Fruit fly (Drosophila melanogaster) whole organism, embryonic: ENCODE results near the gene Cpr92A.

Experiments used
- Adf1 ChIP-seq: fragments of 200-800 bp; sonication (Bioruptor generic); IDR thresholded peaks from 2 replicates; pipeline ENCODE4 v1.3.6; 2022; ENCODE audit warnings: missing biosample characterization, missing genetic modification characterization
- Atf3 ChIP-seq: fragments of 200-800 bp; sonication (Bioruptor generic); optimal IDR thresholded peaks from 3 replicates; lab custom pipeline; 2016; ENCODE audit warnings: missing biosample characterization, missing genetic modification characterization
- Atf6 ChIP-seq: fragments of 200-800 bp; sonication (Bioruptor generic); IDR thresholded peaks from 2 replicates; pipeline ENCODE4 v1.3.6; 2022; ENCODE audit warnings: missing biosample characterization, missing genetic modification characterization
- B-H2 ChIP-seq: fragments of 200-800 bp; sonication (Bioruptor generic); optimal IDR thresholded peaks from 2 replicates; lab custom pipeline; 2018; ENCODE audit warnings: missing biosample characterization, mild to moderate bottlenecking, missing genetic modification characterization
- CG11456 ChIP-seq: fragments of 200-800 bp; sonication (Bioruptor generic); IDR thresholded peaks from 3 replicates; pipeline ENCODE4 v1.3.6; 2022; ENCODE audit warnings: missing biosample characterization, missing genetic modification characterization
- CG12104 ChIP-seq: fragments of 200-800 bp; sonication (Bioruptor generic); optimal IDR thresholded peaks from 3 replicates; lab custom pipeline; 2016; ENCODE audit warnings: missing biosample characterization, missing genetic modification characterization
- CG12769 ChIP-seq: fragments of 200-800 bp; sonication (Bioruptor generic); optimal IDR thresholded peaks from 2 replicates; lab custom pipeline; 2019; ENCODE audit warnings: missing biosample characterization, mild to moderate bottlenecking, missing genetic modification characterization, moderate library complexity
- CG13123 ChIP-seq: fragments of 200-800 bp; sonication (Bioruptor generic); optimal IDR thresholded peaks from 2 replicates; lab custom pipeline; 2016; ENCODE audit warnings: missing biosample characterization, missing genetic modification characterization
- CG13287 ChIP-seq: fragments of 200-800 bp; sonication (Bioruptor generic); IDR thresholded peaks from 2 replicates; pipeline ENCODE4 v1.3.6; 2022; ENCODE audit warnings: missing biosample characterization, missing genetic modification characterization; ENCODE audit not compliant: partially characterized antibody
- CG13424 ChIP-seq: fragments of 200-800 bp; sonication (Bioruptor generic); optimal IDR thresholded peaks from 2 replicates; lab custom pipeline; 2019; ENCODE audit warnings: missing biosample characterization, mild to moderate bottlenecking, missing genetic modification characterization, moderate library complexity
- CG13624 ChIP-seq: fragments of 200-800 bp; sonication (Bioruptor generic); optimal IDR thresholded peaks from 2 replicates; lab custom pipeline; 2016; ENCODE audit warnings: missing biosample characterization, missing genetic modification characterization
- CG15601 ChIP-seq: fragments of 200-800 bp; sonication (Bioruptor generic); optimal IDR thresholded peaks from 3 replicates; lab custom pipeline; 2019; ENCODE audit warnings: missing biosample characterization, mild to moderate bottlenecking, missing genetic modification characterization, moderate library complexity
- CG17612 ChIP-seq: fragments of 200-800 bp; sonication (Bioruptor generic); IDR thresholded peaks from 2 replicates; pipeline ENCODE4 v1.3.6; 2022; ENCODE audit warnings: missing biosample characterization, missing genetic modification characterization
- CG18619 ChIP-seq: fragments of 200-800 bp; sonication (Bioruptor generic); optimal IDR thresholded peaks from 3 replicates; lab custom pipeline; 2017; ENCODE audit warnings: missing biosample characterization, mild to moderate bottlenecking, missing genetic modification characterization
- CG2678 ChIP-seq: fragments of 200-800 bp; sonication (Bioruptor generic); optimal IDR thresholded peaks from 3 replicates; lab custom pipeline; 2019; ENCODE audit warnings: missing biosample characterization, mild to moderate bottlenecking, missing genetic modification characterization, moderate library complexity
- CG2712 ChIP-seq: fragments of 200-800 bp; optimal IDR thresholded peaks from 3 replicates; lab custom pipeline; 2019; ENCODE audit warnings: missing biosample characterization, mild to moderate bottlenecking, missing genetic modification characterization, moderate library complexity
- CG34376 ChIP-seq: fragments of 200-800 bp; sonication (Bioruptor generic); optimal IDR thresholded peaks from 2 replicates; lab custom pipeline; 2018; ENCODE audit warnings: missing biosample characterization, mild to moderate bottlenecking, missing genetic modification characterization
- CG6272 ChIP-seq: fragments of 200-800 bp; sonication (Bioruptor generic); IDR thresholded peaks from 2 replicates; pipeline ENCODE4 v1.3.6; 2022; ENCODE audit warnings: missing biosample characterization, missing genetic modification characterization
- CG6854 ChIP-seq: fragments of 200-800 bp; sonication (Bioruptor generic); optimal IDR thresholded peaks from 3 replicates; lab custom pipeline; 2017; ENCODE audit warnings: missing biosample characterization, mild to moderate bottlenecking, missing genetic modification characterization
- CG7271 ChIP-seq: fragments of 200-800 bp; sonication (Bioruptor generic); optimal IDR thresholded peaks from 2 replicates; lab custom pipeline; 2018; ENCODE audit warnings: missing biosample characterization, mild to moderate bottlenecking, missing genetic modification characterization, moderate library complexity
- Camta ChIP-seq: fragments of 200-800 bp; sonication (Bioruptor generic); optimal IDR thresholded peaks from 2 replicates; lab custom pipeline; 2016; ENCODE audit warnings: missing biosample characterization, missing genetic modification characterization
- CoRest ChIP-seq: fragments of 200-800 bp; sonication (Bioruptor generic); optimal IDR thresholded peaks from 3 replicates; lab custom pipeline; 2018; ENCODE audit warnings: missing biosample characterization, mild to moderate bottlenecking, missing genetic modification characterization, moderate library complexity
- Dbx ChIP-seq: fragments of 200-800 bp; sonication (Bioruptor generic); IDR thresholded peaks from 3 replicates; pipeline ENCODE4 v1.3.6; 2022; ENCODE audit warnings: missing biosample characterization, missing genetic modification characterization
- Dip2 ChIP-seq: fragments of 200-800 bp; sonication (Bioruptor generic); IDR thresholded peaks from 2 replicates; pipeline ENCODE4 v1.3.6; 2022; ENCODE audit warnings: missing biosample characterization, missing genetic modification characterization
- Eip74EF ChIP-seq, 2 experiments: fragments of 200-800 bp in 1 of 2; fragments of >200 bp in 1 of 2; sonication (Bioruptor generic) in 1 of 2; optimal IDR thresholded peaks; 2 replicates each; lab custom pipeline; 2017 to 2019; ENCODE audit warnings: missing biosample characterization in 2 of 2, missing genetic modification characterization in 2 of 2, mild to moderate bottlenecking in 1 of 2, moderate library complexity in 1 of 2
- Hr51 ChIP-seq, 2 experiments: fragments of 200-800 bp; sonication (Bioruptor generic); optimal IDR thresholded peaks; 2 replicates in 1 of 2; 3 replicates in 1 of 2; lab custom pipeline; 2016 to 2018; ENCODE audit warnings: missing biosample characterization in 2 of 2, missing genetic modification characterization in 2 of 2, mild to moderate bottlenecking in 1 of 2, moderate library complexity in 1 of 2
- Hr78 ChIP-seq, 2 experiments: fragments of 200-800 bp in 1 of 2; fragments of >200 bp in 1 of 2; sonication (Bioruptor generic) in 1 of 2; optimal IDR thresholded peaks; 2 replicates each; lab custom pipeline; 2017 to 2019; ENCODE audit warnings: missing biosample characterization in 2 of 2, missing genetic modification characterization in 2 of 2, mild to moderate bottlenecking in 1 of 2, moderate library complexity in 1 of 2
- Jarid2 ChIP-seq: fragments of 200-800 bp; sonication (Bioruptor generic); optimal IDR thresholded peaks from 3 replicates; lab custom pipeline; 2017; ENCODE audit warnings: mild to moderate bottlenecking, missing biosample characterization, missing genetic modification reagents, missing genetic modification characterization
- Oli ChIP-seq: fragments of 200-800 bp; sonication (Bioruptor generic); optimal IDR thresholded peaks from 2 replicates; lab custom pipeline; 2018; ENCODE audit warnings: missing biosample characterization, mild to moderate bottlenecking, missing genetic modification characterization, moderate library complexity
- Pdp1 ChIP-seq, 2 experiments: fragments of 200-800 bp; sonication (Bioruptor generic); optimal IDR thresholded peaks; 3 replicates each; lab custom pipeline; 2016; ENCODE audit warnings: missing biosample characterization in 2 of 2, missing genetic modification characterization in 2 of 2, mild to moderate bottlenecking in 1 of 2, moderate library complexity in 1 of 2
- Six4 ChIP-seq: fragments of 200-800 bp; sonication (Bioruptor generic); optimal IDR thresholded peaks from 2 replicates; lab custom pipeline; 2016; ENCODE audit warnings: missing biosample characterization, missing genetic modification characterization
- Xrp1 ChIP-seq: fragments of 200-800 bp; sonication (Bioruptor generic); IDR thresholded peaks from 2 replicates; pipeline ENCODE4 v1.3.6; 2022; ENCODE audit warnings: missing biosample characterization, missing genetic modification characterization
- abd-A ChIP-seq: fragments of 200-800 bp; sonication (Bioruptor generic); optimal IDR thresholded peaks from 3 replicates; lab custom pipeline; 2019; ENCODE audit warnings: missing biosample characterization, mild to moderate bottlenecking, missing genetic modification characterization, moderate library complexity
- bbx ChIP-seq: fragments of 200-800 bp; sonication (Bioruptor generic); IDR thresholded peaks from 2 replicates; pipeline ENCODE4 v1.3.6; 2022; ENCODE audit warnings: missing biosample characterization, missing genetic modification characterization; ENCODE audit not compliant: partially characterized antibody
- bowl ChIP-seq: fragments of 200-800 bp; sonication (Bioruptor generic); IDR thresholded peaks from 2 replicates; pipeline ENCODE4 v1.3.6; 2022; ENCODE audit warnings: missing biosample characterization, missing genetic modification characterization
- chinmo ChIP-seq: fragments of 200-800 bp; sonication (Bioruptor generic); IDR thresholded peaks from 4 replicates; pipeline ENCODE4 v1.3.6; 2022; ENCODE audit warnings: missing biosample characterization, missing genetic modification characterization; ENCODE audit not compliant: partially characterized antibody
- cwo ChIP-seq: fragments of 200-800 bp; sonication (Bioruptor generic); optimal IDR thresholded peaks from 3 replicates; lab custom pipeline; 2017; ENCODE audit warnings: missing biosample characterization, missing genetic modification characterization, mild to moderate bottlenecking, moderate library complexity, missing genetic modification reagents
- dysf ChIP-seq: fragments of 200-800 bp; sonication (Bioruptor generic); IDR thresholded peaks from 3 replicates; pipeline ENCODE4 v1.3.6; 2022; ENCODE audit warnings: missing biosample characterization, missing genetic modification characterization
- eyg ChIP-seq: fragments of 200-800 bp; sonication (Bioruptor generic); optimal IDR thresholded peaks from 3 replicates; lab custom pipeline; 2016; ENCODE audit warnings: missing biosample characterization, missing genetic modification characterization
- fru ChIP-seq: fragments of >200 bp; optimal IDR thresholded peaks from 2 replicates; lab custom pipeline; 2017
- ftz-f1 ChIP-seq: fragments of 200-800 bp; sonication (Bioruptor generic); optimal IDR thresholded peaks from 2 replicates; lab custom pipeline; 2016; ENCODE audit warnings: missing biosample characterization, missing genetic modification characterization
- fu2 ChIP-seq: fragments of 200-800 bp; sonication (Bioruptor generic); optimal IDR thresholded peaks from 2 replicates; lab custom pipeline; 2016; ENCODE audit warnings: missing biosample characterization, missing genetic modification characterization
- gfzf ChIP-seq: fragments of 200-800 bp; sonication (Bioruptor generic); optimal IDR thresholded peaks from 2 replicates; lab custom pipeline; 2016; ENCODE audit warnings: missing biosample characterization, mild to moderate bottlenecking, missing genetic modification characterization, moderate library complexity
- gro ChIP-seq: fragments of 200-800 bp; sonication (Bioruptor generic); optimal IDR thresholded peaks from 2 replicates; lab custom pipeline; 2016; ENCODE audit warnings: missing biosample characterization, missing genetic modification characterization
- her ChIP-seq: fragments of 200-800 bp; sonication (Bioruptor generic); optimal IDR thresholded peaks from 2 replicates; lab custom pipeline; 2016; ENCODE audit warnings: missing biosample characterization, missing genetic modification characterization
- lab ChIP-seq: fragments of 200-800 bp; sonication (Bioruptor generic); optimal IDR thresholded peaks from 3 replicates; lab custom pipeline; 2017; ENCODE audit warnings: missing biosample characterization, missing genetic modification characterization, mild to moderate bottlenecking, moderate library complexity, missing genetic modification reagents
- sna ChIP-seq: fragments of 200-800 bp; sonication (Bioruptor generic); IDR thresholded peaks from 2 replicates; pipeline ENCODE4 v1.3.6; 2022; ENCODE audit warnings: missing biosample characterization, missing genetic modification characterization; ENCODE audit not compliant: partially characterized antibody
- sug ChIP-seq: fragments of 200-800 bp; optimal IDR thresholded peaks from 2 replicates; lab custom pipeline; 2019; ENCODE audit warnings: missing biosample characterization, mild to moderate bottlenecking, missing genetic modification characterization, moderate library complexity
- z ChIP-seq: fragments of 200-800 bp; sonication (Bioruptor generic); IDR thresholded peaks from 3 replicates; pipeline ENCODE4 v1.3.6; 2022; ENCODE audit warnings: missing biosample characterization, missing genetic modification characterization

Cpr92A gene

dm6 chr3R:19620953-19621352 is 22.2 kb upstream of the Cpr92A start (continued):
- TF ChIP-seq CG2712, result no peak
- TF ChIP-seq Adf1 (GFP tag; lab: Robert Waterston, UW), result peak; percentile 63; the same call in 1 of the 2 replicates
- TF ChIP-seq CG12769 (tag; lab: Kevin White, UChicago), result peak; percentile 89
- peak in 1 of 2 experiments; percentile 13 for TF ChIP-seq Pdp1 (GFP tag; optimal IDR thresholded peaks at IDR 0.05; lab: Kevin White, UChicago)
- no peak for TF ChIP-seq CG15601 (tag; lab: Kevin White, UChicago)
- TF ChIP-seq Six4 (GFP tag; lab: Kevin White, UChicago), result no peak
- TF ChIP-seq CG11456 (GFP tag; lab: Robert Waterston, UW), result 0 out of 3 replicates have a peak, but pooled peaks have one; percentile 16
- peak; percentile 86 for TF ChIP-seq z (GFP tag; lab: Robert Waterston, UW)
- TF ChIP-seq B-H2, result peak; percentile 53
- TF ChIP-seq Dbx, result peak; percentile 57; the same call in 1 of the 3 replicates
- TF ChIP-seq cwo, result peak; percentile 14
- peak; percentile 13 for TF ChIP-seq CG18619 (GFP tag; lab: Kevin White, UChicago)
- peak; percentile 42 for TF ChIP-seq ftz-f1 (GFP tag; lab: Kevin White, UChicago)
- TF ChIP-seq CG7271 (tag; lab: Kevin White, UChicago), result no peak
- no peak for TF ChIP-seq sna (GFP tag; lab: Robert Waterston, UW)
- TF ChIP-seq gro (GFP tag; lab: Kevin White, UChicago), result peak; percentile 44
- TF ChIP-seq bowl (GFP tag; lab: Robert Waterston, UW), result no peak
- no peak for TF ChIP-seq Hr78 (GFP tag; optimal IDR thresholded peaks at IDR 0.05; lab: Kevin White, UChicago)
- no peak for TF ChIP-seq CoRest (tag; lab: Kevin White, UChicago)
- TF ChIP-seq Xrp1 (GFP tag; lab: Robert Waterston, UW), result no peak
- TF ChIP-seq lab (GFP tag; lab: Kevin White, UChicago), result peak; percentile 20
- TF ChIP-seq dysf (GFP tag; lab: Robert Waterston, UW), result peak; percentile 5; the same call in 1 of the 3 replicates
- peak; percentile 48 for TF ChIP-seq CG34376
- 0 out of 2 replicates have a peak, but pooled peaks have one; percentile 14 for TF ChIP-seq Atf6
- TF ChIP-seq CG2678 (tag; lab: Kevin White, UChicago), result peak; percentile 1
- no peak for TF ChIP-seq Camta (GFP tag; lab: Kevin White, UChicago)
- TF ChIP-seq CG13287 (GFP tag; lab: Robert Waterston, UW), result peak; percentile 41
- no peak for TF ChIP-seq CG13424 (tag; lab: Kevin White, UChicago)
- TF ChIP-seq gfzf, result no peak
- no peak for TF ChIP-seq Atf3 (GFP tag; lab: Kevin White, UChicago)
- no peak for TF ChIP-seq CG12104 (GFP tag; lab: Kevin White, UChicago)
- no peak for TF ChIP-seq CG6272
- TF ChIP-seq fu2, result no peak
- peak; percentile 73 for TF ChIP-seq Jarid2 (GFP tag; lab: Kevin White, UChicago)
- no peak for TF ChIP-seq fru (lab: Kevin White, UChicago)
- TF ChIP-seq chinmo (GFP tag; lab: Robert Waterston, UW), result peak; percentile 90; the same call in 3 of the 4 replicates
- peak; percentile 35 for TF ChIP-seq her (GFP tag; lab: Kevin White, UChicago)
- TF ChIP-seq CG6854 (GFP tag; lab: Kevin White, UChicago), result peak; percentile 38
- TF ChIP-seq Oli (tag; lab: Kevin White, UChicago), result no peak
- no peak for TF ChIP-seq CG13123 (GFP tag; lab: Kevin White, UChicago)
- TF ChIP-seq Hr51 (GFP tag; optimal IDR thresholded peaks at IDR 0.05; lab: Kevin White, UChicago), result no peak
- no peak for TF ChIP-seq Dip2 (GFP tag; lab: Robert Waterston, UW)
- TF ChIP-seq eyg (GFP tag; lab: Kevin White, UChicago), result peak; percentile 17
- TF ChIP-seq CG17612 (GFP tag; lab: Robert Waterston, UW), result no peak
- peak; percentile 31 for TF ChIP-seq sug (tag; lab: Kevin White, UChicago)
- peak; percentile 32; the same call in 1 of the 2 replicates for TF ChIP-seq bbx (GFP tag; lab: Robert Waterston, UW)
- peak; percentile 78 for TF ChIP-seq abd-A (tag; lab: Kevin White, UChicago)
- TF ChIP-seq CG13624 (GFP tag; lab: Kevin White, UChicago), result peak; percentile 21
- TF ChIP-seq Eip74EF (GFP tag; optimal IDR thresholded peaks at IDR 0.05; lab: Kevin White, UChicago), result peak in 1 of 2 experiments; percentile 40
